Fruit fly (Drosophila melanogaster): ENCODE data around the gene CG10877.

CG10877 gene

dm6 chr3R:20605562-20606155 is 41.8 kb upstream of the CG10877 start:
- TF ChIP-seq Pdp1 (GFP tag; optimal IDR thresholded peaks at IDR 0.05), result peak in 1 of 2 experiments; percentile 80
- 0 out of 2 replicates have a peak, but pooled peaks have one; percentile 12 for TF ChIP-seq sens-2 (GFP tag; IDR thresholded peaks at IDR 0.05)
- peak; percentile 87 for TF ChIP-seq exex (tag; optimal IDR thresholded peaks at IDR 0.05)
- TF ChIP-seq Med (GFP tag), result peak; percentile 24
- no peak for TF ChIP-seq dpn (GFP tag; optimal IDR thresholded peaks at IDR 0.05)
- TF ChIP-seq sr (GFP tag; IDR thresholded peaks at IDR 0.05), result no peak
- no peak for TF ChIP-seq caup (GFP tag; optimal IDR thresholded peaks at IDR 0.05; ENCODE audit: severe bottlenecking)
- TF ChIP-seq CG11085 (GFP tag; IDR thresholded peaks at IDR 0.05), result no peak
- no peak for TF ChIP-seq CG11723 (GFP tag; optimal IDR thresholded peaks at IDR 0.05)
- peak; percentile 13; the same call in 1 of the 3 replicates for TF ChIP-seq ci (GFP tag; IDR thresholded peaks at IDR 0.05)
- no peak for TF ChIP-seq bsh (GFP tag; optimal IDR thresholded peaks at IDR 0.05)
- no peak for TF ChIP-seq CG10543 (GFP tag; optimal IDR thresholded peaks at IDR 0.05)
- TF ChIP-seq nom (GFP tag; optimal IDR thresholded peaks at IDR 0.05), result peak; percentile 51
- TF ChIP-seq unpg (GFP tag; optimal IDR thresholded peaks at IDR 0.05), result no peak

- TF ChIP-seq gcm2 (GFP tag; optimal IDR thresholded peaks at IDR 0.05) (no peak), CG34224 (GFP tag; IDR thresholded peaks at IDR 0.05; ENCODE audit: partially characterized antibody) (no peak), grau (tag; optimal IDR thresholded peaks at IDR 0.05) (peak; percentile 38), CG13296 (GFP tag; optimal IDR thresholded peaks at IDR 0.05) (no peak), Dip2 (GFP tag; IDR thresholded peaks at IDR 0.05) (no peak), hbn (GFP tag; IDR thresholded peaks at IDR 0.05; ENCODE audit: partially characterized antibody) (no peak), pnt (GFP tag; optimal IDR thresholded peaks at IDR 0.05) (no peak), CG2875 (GFP tag; optimal IDR thresholded peaks at IDR 0.05) (no peak), CG17829 (tag; optimal IDR thresholded peaks at IDR 0.05) (no peak), CG11696 (GFP tag; IDR thresholded peaks at IDR 0.05) (no peak), Oli (tag; optimal IDR thresholded peaks at IDR 0.05) (no peak), Fer3 (tag; optimal IDR thresholded peaks at IDR 0.05) (no peak), tin (GFP tag; optimal IDR thresholded peaks at IDR 0.05) (no peak), CG2889 (GFP tag; IDR thresholded peaks at IDR 0.05) (no peak), Med (GFP tag) (peak; percentile 9), Drgx (GFP tag; IDR thresholded peaks at IDR 0.05) (no peak), ems (GFP tag; optimal IDR thresholded peaks at IDR 0.05) (no peak), org-1 (GFP tag; optimal IDR thresholded peaks at IDR 0.05) (no peak), CG17568 (GFP tag; optimal IDR thresholded peaks at IDR 0.05) (no peak), Bdp1 (GFP tag; optimal IDR thresholded peaks at IDR 0.05) (no peak), CG4360 (GFP tag; IDR thresholded peaks at IDR 0.05) (no peak), CG12769 (tag; optimal IDR thresholded peaks at IDR 0.05) (no peak), crol (GFP tag; IDR thresholded peaks at IDR 0.05) (peak; percentile 35; the same call in 1 of the 2 replicates), chinmo (GFP tag; IDR thresholded peaks at IDR 0.05; ENCODE audit: partially characterized antibody) (0 out of 4 replicates have a peak, but pooled peaks have one; percentile 24), stwl (tag; optimal IDR thresholded peaks at IDR 0.05) (no peak), cg (GFP tag; optimal IDR thresholded peaks at IDR 0.05) (peak; percentile 20), Hr39 (optimal IDR thresholded peaks at IDR 0.05) (peak; percentile 45), tgo (GFP tag; IDR thresholded peaks at IDR 0.05) (no peak), ewg (GFP tag; optimal IDR thresholded peaks at IDR 0.05) (no peak)
Observed at dm6 chr3R:20605078-20605477, 41.2 kb upstream of the CG10877 start.
